Fruit fly (Drosophila melanogaster): ENCODE data around the gene CG14448.

Gene CG14448

dm6 chr3L:22822544-22823175 is 34.4 kb downstream of the CG14448 start (continued):
- TF ChIP-seq CG3065 (GFP tag; optimal IDR thresholded peaks at IDR 0.05) = no peak
- TF ChIP-seq crol (GFP tag; IDR thresholded peaks at IDR 0.05) = peak; percentile 97
- TF ChIP-seq bigmax (GFP tag; optimal IDR thresholded peaks at IDR 0.05) = no peak
- peak; percentile 13 for TF ChIP-seq Hmr (GFP tag; optimal IDR thresholded peaks at IDR 0.05)
- no peak for TF ChIP-seq Nf-YA (GFP tag; IDR thresholded peaks at IDR 0.05)
- TF ChIP-seq hth (optimal IDR thresholded peaks at IDR 0.05) = no peak
- peak; percentile 86 for TF ChIP-seq cg (GFP tag; optimal IDR thresholded peaks at IDR 0.05)
- TF ChIP-seq unpg (GFP tag; optimal IDR thresholded peaks at IDR 0.05) = no peak
- no peak for TF ChIP-seq tx (GFP tag; optimal IDR thresholded peaks at IDR 0.05)
- no peak for TF ChIP-seq ato (GFP tag; IDR thresholded peaks at IDR 0.05; ENCODE audit: partially characterized antibody)
- TF ChIP-seq Aef1 (GFP tag; IDR thresholded peaks at IDR 0.05) = no peak
- no peak for TF ChIP-seq ham (GFP tag; IDR thresholded peaks at IDR 0.05)
- peak; percentile 15 for TF ChIP-seq Fer2 (tag; optimal IDR thresholded peaks at IDR 0.05)
- TF ChIP-seq CG13894 (tag; optimal IDR thresholded peaks at IDR 0.05) = peak; percentile 30
- no peak for TF ChIP-seq gcm2 (GFP tag; optimal IDR thresholded peaks at IDR 0.05)
- TF ChIP-seq jing (GFP tag; optimal IDR thresholded peaks at IDR 0.05) = no peak
- peak; percentile 18 for TF ChIP-seq CG17359 (tag; optimal IDR thresholded peaks at IDR 0.05)
- TF ChIP-seq sob (GFP tag; IDR thresholded peaks at IDR 0.05) = peak; percentile 22; the same call in 1 of the 2 replicates
- TF ChIP-seq Rfx (GFP tag; IDR thresholded peaks at IDR 0.05) = peak; percentile 24; the same call in 1 of the 2 replicates
- TF ChIP-seq CG4707 (GFP tag; optimal IDR thresholded peaks at IDR 0.05) = no peak
- TF ChIP-seq CG4617 (GFP tag; optimal IDR thresholded peaks at IDR 0.05; ENCODE audit: borderline replicate concordance) = no peak
- peak; percentile 43; the same call in 1 of the 2 replicates for TF ChIP-seq CG14014 (GFP tag; IDR thresholded peaks at IDR 0.05)
- TF ChIP-seq CG13624 (GFP tag; optimal IDR thresholded peaks at IDR 0.05) = peak; percentile 22
- no peak for TF ChIP-seq pnt (GFP tag; optimal IDR thresholded peaks at IDR 0.05)
- TF ChIP-seq CG12155 (GFP tag; optimal IDR thresholded peaks at IDR 0.05) = no peak
- no peak for TF ChIP-seq CG31441 (GFP tag; IDR thresholded peaks at IDR 0.05)
- TF ChIP-seq CG10654 (GFP tag; optimal IDR thresholded peaks at IDR 0.05) = no peak
- no peak for TF ChIP-seq danr (GFP tag; IDR thresholded peaks at IDR 0.05)
- no peak for TF ChIP-seq grau (tag; optimal IDR thresholded peaks at IDR 0.05)
- peak; percentile 51 for TF ChIP-seq abd-A (tag; optimal IDR thresholded peaks at IDR 0.05)
- TF ChIP-seq CG8281 (tag; optimal IDR thresholded peaks at IDR 0.05) = no peak
- TF ChIP-seq CG7745 (tag; optimal IDR thresholded peaks at IDR 0.05) = no peak
- no peak for TF ChIP-seq trh (GFP tag; optimal IDR thresholded peaks at IDR 0.05)
- TF ChIP-seq CG17361 (GFP tag; IDR thresholded peaks at IDR 0.05) = peak; percentile 75; the same call in 2 of the 3 replicates
- no peak for TF ChIP-seq CG1602 (GFP tag; optimal IDR thresholded peaks at IDR 0.05)
- no peak for TF ChIP-seq CG7271 (tag; optimal IDR thresholded peaks at IDR 0.05)
- peak; percentile 51 for TF ChIP-seq B-H2 (GFP tag; optimal IDR thresholded peaks at IDR 0.05)
- no peak for TF ChIP-seq CG4854 (GFP tag; optimal IDR thresholded peaks at IDR 0.05)
- TF ChIP-seq sqz (GFP tag; optimal IDR thresholded peaks at IDR 0.05) = peak; percentile 25
- TF ChIP-seq bowl (GFP tag; IDR thresholded peaks at IDR 0.05) = no peak
- no peak for TF ChIP-seq gfzf (GFP tag; optimal IDR thresholded peaks at IDR 0.05)
- TF ChIP-seq salm (tag; optimal IDR thresholded peaks at IDR 0.05) = no peak
- peak; percentile 55 for TF ChIP-seq CG13296 (GFP tag; optimal IDR thresholded peaks at IDR 0.05)
- TF ChIP-seq knrl (GFP tag; IDR thresholded peaks at IDR 0.05; ENCODE audit: partially characterized antibody) = no peak
- peak; percentile 29 for TF ChIP-seq CG12071 (GFP tag; optimal IDR thresholded peaks at IDR 0.05)
- no peak for TF ChIP-seq CG31365 (tag; optimal IDR thresholded peaks at IDR 0.05)
- TF ChIP-seq mld (GFP tag; IDR thresholded peaks at IDR 0.05; ENCODE audit: partially characterized antibody) = no peak

Data from whole organism, embryonic.